Worm (Caenorhabditis elegans) whole organism, L3 larva: ENCODE measurements around the gene C55A6.10.
"Not testable (repeated sequence)": the region's sequence is repeated elsewhere in the genome, so short reads cannot be mapped to it uniquely, and the experiment has no call there.

ENCODE experiments used
- R02D3.7 ChIP-seq: fragments of 150-350 bp; optimal IDR thresholded peaks from 2 replicates; lab custom pipeline; 2014; ENCODE audit warnings: missing biosample characterization, missing genetic modification characterization
- ZK546.5 ChIP-seq: sonication (generic microtip); optimal IDR thresholded peaks from 2 replicates; lab custom pipeline; 2017; ENCODE audit warnings: missing biosample characterization, missing genetic modification characterization
- aly-2 ChIP-seq: fragments of 150-350 bp; optimal IDR thresholded peaks from 2 replicates; lab custom pipeline; 2014; ENCODE audit warnings: missing biosample characterization, missing genetic modification characterization
- ceh-16 ChIP-seq: sonication (generic microtip); optimal IDR thresholded peaks from 2 replicates; lab custom pipeline; 2017; ENCODE audit warnings: missing biosample characterization, missing genetic modification characterization
- ceh-82 ChIP-seq: fragments of 150-350 bp; optimal IDR thresholded peaks from 2 replicates; lab custom pipeline; 2014; ENCODE audit warnings: missing biosample characterization, missing genetic modification characterization
- daf-12 ChIP-seq: fragments of 150-350 bp; optimal IDR thresholded peaks from 2 replicates; lab custom pipeline; 2014; ENCODE audit warnings: missing biosample characterization, missing genetic modification reagents, missing genetic modification characterization
- egl-27 ChIP-seq: sonication (generic microtip); optimal IDR thresholded peaks from 4 replicates; lab custom pipeline; 2017; ENCODE audit warnings: missing biosample characterization, missing genetic modification reagents, missing genetic modification characterization
- elt-2 ChIP-seq: sonication (generic microtip); optimal IDR thresholded peaks from 2 replicates; lab custom pipeline; 2016; ENCODE audit warnings: missing genetic modification reagents, mild to moderate bottlenecking, missing genetic modification characterization, missing compliant biosample characterization
- fkh-10 ChIP-seq: sonication (generic microtip); optimal IDR thresholded peaks from 2 replicates; lab custom pipeline; 2017; ENCODE audit warnings: missing biosample characterization, missing genetic modification reagents, missing genetic modification characterization
- fos-1 ChIP-seq: fragments of 150-350 bp; optimal IDR thresholded peaks from 2 replicates; lab custom pipeline; 2014; ENCODE audit warnings: missing biosample characterization, missing genetic modification characterization
- jun-1 ChIP-seq: fragments of 150-350 bp; optimal IDR thresholded peaks from 2 replicates; lab custom pipeline; 2014; ENCODE audit warnings: missing biosample characterization, missing genetic modification reagents, missing genetic modification characterization
- lin-15B ChIP-seq: fragments of 150-350 bp; optimal IDR thresholded peaks from 2 replicates; lab custom pipeline; 2014; ENCODE audit warnings: missing biosample characterization, missing genetic modification characterization
- mdl-1 ChIP-seq: fragments of 150-350 bp; optimal IDR thresholded peaks from 2 replicates; lab custom pipeline; 2014; ENCODE audit warnings: missing biosample characterization, missing genetic modification characterization
- nhr-237 ChIP-seq: fragments of 150-350 bp; optimal IDR thresholded peaks from 2 replicates; lab custom pipeline; 2014; ENCODE audit warnings: missing biosample characterization, missing genetic modification characterization
- nhr-25 ChIP-seq: sonication (generic microtip); optimal IDR thresholded peaks from 2 replicates; lab custom pipeline; 2017; ENCODE audit warnings: missing biosample characterization, missing genetic modification characterization
- nhr-28 ChIP-seq: fragments of 150-350 bp; optimal IDR thresholded peaks from 2 replicates; lab custom pipeline; 2014; ENCODE audit warnings: missing biosample characterization, missing genetic modification characterization
- nhr-43 ChIP-seq: sonication (generic microtip); optimal IDR thresholded peaks from 2 replicates; lab custom pipeline; 2016; ENCODE audit warnings: mild to moderate bottlenecking, missing genetic modification characterization, missing compliant biosample characterization; ENCODE audit not compliant: poor library complexity, severe bottlenecking
- nhr-67 ChIP-seq: fragments of 150-350 bp; optimal IDR thresholded peaks from 2 replicates; lab custom pipeline; 2014; ENCODE audit warnings: missing biosample characterization, missing genetic modification characterization
- nhr-76 ChIP-seq: fragments of 150-350 bp; sonication (generic microtip); optimal IDR thresholded peaks from 5 replicates; lab custom pipeline; 2014; ENCODE audit warnings: missing biosample characterization, missing genetic modification characterization
- nhr-77 ChIP-seq: fragments of 150-350 bp; optimal IDR thresholded peaks from 2 replicates; lab custom pipeline; 2014; ENCODE audit warnings: missing biosample characterization, missing genetic modification characterization
- pha-4 ChIP-seq: fragments of 150-350 bp; optimal IDR thresholded peaks from 2 replicates; lab custom pipeline; 2014; ENCODE audit warnings: missing biosample characterization, missing genetic modification reagents, missing genetic modification characterization
- pqm-1 ChIP-seq: fragments of 150-350 bp; optimal IDR thresholded peaks from 2 replicates; lab custom pipeline; 2017; ENCODE audit warnings: missing biosample characterization, missing genetic modification characterization, inconsistent platforms
- sea-2 ChIP-seq: fragments of 150-350 bp; sonication (generic microtip); optimal IDR thresholded peaks from 4 replicates; lab custom pipeline; 2014; ENCODE audit warnings: missing biosample characterization, missing genetic modification reagents, missing genetic modification characterization
- snpc-4 ChIP-seq: fragments of 150-350 bp; optimal IDR thresholded peaks from 2 replicates; lab custom pipeline; 2014; ENCODE audit warnings: missing biosample characterization, missing genetic modification characterization
- tbx-2 ChIP-seq: sonication (generic microtip); optimal IDR thresholded peaks from 2 replicates; lab custom pipeline; 2016; ENCODE audit warnings: mild to moderate bottlenecking, missing genetic modification characterization, missing compliant biosample characterization
- unc-39 ChIP-seq: sonication (generic microtip); optimal IDR thresholded peaks from 4 replicates; lab custom pipeline; 2017; ENCODE audit warnings: missing biosample characterization, missing genetic modification characterization
- zag-1 ChIP-seq: fragments of 150-350 bp; optimal IDR thresholded peaks from 2 replicates; lab custom pipeline; 2014; ENCODE audit warnings: missing biosample characterization, missing genetic modification characterization
- ztf-11 ChIP-seq: fragments of 150-350 bp; optimal IDR thresholded peaks from 2 replicates; lab custom pipeline; 2014; ENCODE audit warnings: missing biosample characterization, missing genetic modification characterization
- ztf-4 ChIP-seq: fragments of 150-350 bp; optimal IDR thresholded peaks from 2 replicates; lab custom pipeline; 2014; ENCODE audit warnings: missing biosample characterization, missing genetic modification characterization

Gene C55A6.10

DNA sequence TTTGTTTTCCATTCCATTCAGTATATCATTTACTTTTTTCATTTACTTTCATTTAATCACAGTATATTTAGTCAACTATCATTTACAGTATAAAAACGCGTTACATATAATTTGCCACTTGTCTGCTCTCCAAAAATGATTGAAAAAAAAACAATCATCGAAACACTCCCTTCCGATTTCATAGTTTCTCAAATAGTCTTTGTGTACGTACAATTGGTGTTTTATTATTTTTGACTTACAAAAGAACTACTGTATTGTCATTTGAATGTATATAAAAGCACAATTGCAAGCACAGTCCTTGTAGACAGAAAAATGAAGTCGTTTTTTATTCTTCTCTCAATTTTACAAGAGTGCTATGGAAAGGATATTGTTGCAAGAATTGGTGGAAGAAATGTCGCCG lies 30.7 kb upstream of the C55A6.10 start, which contains the start of gene nas-22:
Gene nas-22, plus strand, starts transcription at position 301 of the 400 bp plus-strand sequence.
- TF ChIP-seq nhr-77 (tag; lab: Kevin White, UChicago) = no peak
- no peak for TF ChIP-seq pqm-1
- TF ChIP-seq tbx-2 (tag; lab: Kevin White, UChicago) = no peak
- no peak for TF ChIP-seq ceh-16 (tag; lab: Kevin White, UChicago)
- no peak for TF ChIP-seq nhr-237
- no peak for TF ChIP-seq lin-15B (tag; lab: Kevin White, UChicago)
- no peak for TF ChIP-seq nhr-25 (tag; lab: Kevin White, UChicago)

DNA sequence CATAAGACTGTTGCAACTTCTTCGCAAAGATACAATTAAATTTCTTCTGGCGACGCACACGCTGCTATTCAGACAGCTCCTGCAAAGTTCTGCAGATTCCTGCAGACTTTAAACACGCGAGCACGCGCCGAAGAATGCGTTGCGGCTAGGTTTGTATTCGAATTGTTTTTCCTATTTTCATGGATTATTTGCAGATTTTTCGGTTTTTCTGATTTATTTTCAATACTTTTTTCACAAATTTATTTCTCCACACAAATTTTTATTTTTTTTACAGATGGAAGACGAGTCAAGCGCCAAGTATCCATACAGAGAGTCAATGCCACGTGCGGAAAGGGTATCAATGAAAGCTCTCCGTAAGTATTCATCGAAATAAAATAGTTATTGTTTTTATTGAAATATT lies 29.5 kb upstream of the C55A6.10 start, which contains the start of gene T11F9.7:
Gene T11F9.7, plus strand, starts transcription at position 301 of the 400 bp plus-strand sequence.
- not testable (repeated sequence) for TF ChIP-seq ceh-82 (tag; lab: Kevin White, UChicago); sea-2 (GFP tag; lab: Kevin White, UChicago); aly-2 (tag; lab: Kevin White, UChicago)

DNA sequence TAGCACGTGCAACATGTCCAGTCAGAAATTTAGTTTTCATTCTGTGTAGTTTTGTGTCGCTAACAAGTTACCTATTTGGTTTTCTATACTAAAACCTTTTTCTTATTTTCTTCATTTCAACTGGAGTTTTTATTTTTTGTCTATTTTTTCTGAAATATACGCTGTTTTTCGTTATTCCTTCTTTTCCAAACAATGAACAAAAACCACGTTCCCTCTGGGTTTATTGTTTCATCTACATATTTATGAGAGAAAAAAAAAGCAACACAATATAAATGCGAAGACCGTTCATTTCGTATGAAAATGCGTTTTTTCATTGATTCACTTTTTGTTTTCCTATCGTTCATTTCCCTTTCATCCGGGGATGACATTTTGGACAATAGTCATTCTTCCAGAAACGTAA lies 25.7 kb upstream of the C55A6.10 start, which contains the start of gene T11F9.22:
Gene T11F9.22, plus strand, starts transcription at position 301 of the 400 bp plus-strand sequence.
- TF ChIP-seq fkh-10 (GFP tag; lab: Kevin White, UChicago) (no peak), mdl-1 (tag; lab: Kevin White, UChicago) (no peak), nhr-28 (tag; lab: Kevin White, UChicago) (no peak), zag-1 (no peak), ZK546.5 (tag; lab: Kevin White, UChicago) (no peak), jun-1 (tag; lab: Kevin White, UChicago) (no peak), pha-4 (tag; lab: Kevin White, UChicago) (no peak)

DNA sequence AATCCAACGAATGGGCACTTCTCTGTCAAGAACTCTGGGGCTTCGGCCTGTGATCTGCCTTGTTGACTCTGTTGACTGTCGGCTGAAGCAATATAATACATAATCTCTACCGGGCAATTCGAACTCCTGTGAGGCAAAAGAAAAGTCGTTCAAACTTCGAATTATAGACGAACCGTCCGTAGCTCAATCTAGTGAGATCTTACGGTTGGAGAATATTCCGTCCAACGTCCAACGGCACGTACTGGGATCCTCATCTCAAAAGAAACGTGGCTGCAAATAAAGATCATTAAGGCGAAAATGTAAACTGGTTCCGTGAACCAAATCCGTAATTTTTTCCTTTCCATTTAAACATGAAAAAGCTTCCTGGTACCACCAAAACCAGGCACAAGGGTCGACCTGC lies 24.4 kb upstream of the C55A6.10 start, which contains the start of gene T11F9.14:
Gene T11F9.14, minus strand, starts transcription at position 101 of the 400 bp plus-strand sequence.
- TF ChIP-seq pha-4 (tag; lab: Kevin White, UChicago); daf-12 (tag; lab: Kevin White, UChicago); pqm-1: not testable (repeated sequence)

DNA sequence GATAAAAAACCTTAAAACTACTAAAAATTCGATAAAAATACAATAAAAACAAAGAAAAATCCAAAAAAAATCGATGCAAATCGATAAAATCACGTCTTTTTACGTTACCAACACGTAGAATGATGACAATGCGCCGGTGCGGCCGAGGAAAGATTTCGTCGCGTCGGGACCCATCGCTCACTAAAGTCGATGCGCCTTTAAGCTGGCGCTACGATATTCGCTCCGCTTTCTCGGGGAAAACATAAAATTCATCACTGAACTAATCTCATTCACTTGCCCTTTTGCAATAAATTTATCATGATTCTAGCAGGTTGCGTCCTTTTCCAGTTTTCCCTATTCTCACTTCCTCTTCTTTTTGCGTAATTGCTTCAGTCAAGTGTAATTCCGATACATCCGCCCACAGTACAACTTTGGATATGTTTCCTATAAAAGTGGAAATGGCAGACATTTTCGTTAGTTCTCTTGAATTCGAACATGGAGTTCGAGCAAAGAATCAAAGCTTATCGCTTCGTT lies 21.5 kb upstream of the C55A6.10 start, which contains the start of gene col-157:
Gene col-157, plus strand, starts transcription at position 463 of the 513 bp plus-strand sequence.
- not testable (repeated sequence) for TF ChIP-seq nhr-76, nhr-43, daf-12 (tag; lab: Kevin White, UChicago)

DNA sequence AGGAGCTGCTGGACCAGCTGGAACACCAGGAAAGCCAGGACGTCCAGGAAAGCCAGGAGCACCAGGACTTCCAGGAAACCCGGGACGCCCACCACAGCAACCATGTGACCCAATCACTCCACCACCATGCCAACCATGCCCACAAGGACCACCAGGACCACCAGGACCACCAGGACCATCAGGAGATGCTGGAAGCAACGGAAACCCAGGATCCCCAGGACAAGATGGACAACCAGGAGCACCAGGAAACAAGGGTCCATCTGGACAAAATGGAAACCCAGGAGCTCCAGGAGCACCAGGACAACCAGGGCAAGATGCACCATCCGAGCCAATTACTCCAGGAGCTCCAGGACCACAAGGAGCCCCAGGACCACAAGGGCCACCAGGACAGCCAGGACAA lies 20.7 kb upstream of the C55A6.10 start:
- no peak for TF ChIP-seq tbx-2 (tag; lab: Kevin White, UChicago)
- TF ChIP-seq elt-2 (tag; lab: Kevin White, UChicago) = no peak
- no peak for TF ChIP-seq egl-27
- TF ChIP-seq aly-2 (tag; lab: Kevin White, UChicago) = no peak
- no peak for TF ChIP-seq fkh-10 (GFP tag; lab: Kevin White, UChicago)
- TF ChIP-seq mdl-1 (tag; lab: Kevin White, UChicago) = no peak
- no peak for TF ChIP-seq snpc-4 (tag; lab: Kevin White, UChicago)
- no peak for TF ChIP-seq lin-15B (tag; lab: Kevin White, UChicago)
- no peak for TF ChIP-seq fos-1 (tag; lab: Kevin White, UChicago)
- no peak for TF ChIP-seq ztf-11 (tag; lab: Kevin White, UChicago)
- no peak for TF ChIP-seq ceh-16 (tag; lab: Kevin White, UChicago)
- no peak for TF ChIP-seq nhr-25 (tag; lab: Kevin White, UChicago)
- TF ChIP-seq unc-39 (tag; lab: Kevin White, UChicago) = no peak
- TF ChIP-seq R02D3.7 (tag; lab: Kevin White, UChicago) = no peak
- no peak for TF ChIP-seq nhr-67 (tag; lab: Kevin White, UChicago)
- TF ChIP-seq ztf-4 (tag; lab: Kevin White, UChicago) = no peak
- no peak for TF ChIP-seq nhr-77 (tag; lab: Kevin White, UChicago)
- no peak for TF ChIP-seq jun-1 (tag; lab: Kevin White, UChicago)
- no peak for TF ChIP-seq nhr-237
- TF ChIP-seq daf-12 (tag; lab: Kevin White, UChicago) = no peak
